Fruit fly (Drosophila melanogaster): ENCODE results near the gene P58IPK.

P58IPK gene

dm6 chr3R:9630633-9631095 lies 43.9 kb downstream of the P58IPK start, which contains the start of gene Calr:
Gene Calr, minus strand, starts transcription at chr3R:9630851.
- no peak for TF ChIP-seq CG6808 (GFP tag; optimal IDR thresholded peaks at IDR 0.05)
- TF ChIP-seq CG8119 (GFP tag; IDR thresholded peaks at IDR 0.05): no peak
- no peak for TF ChIP-seq Smox (GFP tag; optimal IDR thresholded peaks at IDR 0.05)
- no peak for TF ChIP-seq CG3919 (GFP tag; optimal IDR thresholded peaks at IDR 0.05)
- TF ChIP-seq CG6276 (GFP tag; optimal IDR thresholded peaks at IDR 0.05): no peak
- no peak for TF ChIP-seq CG6163 (GFP tag; IDR thresholded peaks at IDR 0.05)
- TF ChIP-seq CG7368 (GFP tag; optimal IDR thresholded peaks at IDR 0.05): peak; percentile 2
- no peak for TF ChIP-seq CG1621 (tag; optimal IDR thresholded peaks at IDR 0.05)
- peak; percentile 84 for TF ChIP-seq fkh (GFP tag; optimal IDR thresholded peaks at IDR 0.05)
- TF ChIP-seq CG34406 (GFP tag; optimal IDR thresholded peaks at IDR 0.05): no peak
- TF ChIP-seq CG3032 (tag; optimal IDR thresholded peaks at IDR 0.05): peak; percentile 4
- TF ChIP-seq net (GFP tag; optimal IDR thresholded peaks at IDR 0.05): no peak
- TF ChIP-seq Blimp-1 (GFP tag; optimal IDR thresholded peaks at IDR 0.05): no peak
- no peak for TF ChIP-seq acj6 (GFP tag; optimal IDR thresholded peaks at IDR 0.05)
- no peak for TF ChIP-seq CG11762 (GFP tag; optimal IDR thresholded peaks at IDR 0.05; ENCODE audit: insufficient read depth)
- no peak for TF ChIP-seq dac (GFP tag; optimal IDR thresholded peaks at IDR 0.05)
- no peak for TF ChIP-seq CG9139 (GFP tag; optimal IDR thresholded peaks at IDR 0.05)
- no peak for TF ChIP-seq Gug (GFP tag; IDR thresholded peaks at IDR 0.05)
- no peak for TF ChIP-seq CG6792 (GFP tag; optimal IDR thresholded peaks at IDR 0.05)
- TF ChIP-seq cyc (GFP tag; optimal IDR thresholded peaks at IDR 0.05): no peak
- peak; percentile 85 for TF ChIP-seq CG6854 (GFP tag; optimal IDR thresholded peaks at IDR 0.05)
- TF ChIP-seq topi (GFP tag; optimal IDR thresholded peaks at IDR 0.05): peak; percentile 33
- peak; percentile 47 for TF ChIP-seq esn (GFP tag; optimal IDR thresholded peaks at IDR 0.05)
- TF ChIP-seq OdsH (GFP tag; optimal IDR thresholded peaks at IDR 0.05): no peak
- TF ChIP-seq Eip75B (GFP tag; optimal IDR thresholded peaks at IDR 0.05): peak; percentile 57
- no peak for TF ChIP-seq fd59A (GFP tag; optimal IDR thresholded peaks at IDR 0.05)
- no peak for TF ChIP-seq CG10669 (GFP tag; optimal IDR thresholded peaks at IDR 0.05)
- TF ChIP-seq vri (GFP tag; optimal IDR thresholded peaks at IDR 0.05): peak; percentile 60
- no peak for TF ChIP-seq Lpt (GFP tag; optimal IDR thresholded peaks at IDR 0.05)
- TF ChIP-seq CG10631 (GFP tag; optimal IDR thresholded peaks at IDR 0.05): no peak
- no peak for TF ChIP-seq achi (GFP tag; optimal IDR thresholded peaks at IDR 0.05)
- no peak for TF ChIP-seq spab (GFP tag; optimal IDR thresholded peaks at IDR 0.05)
- TF ChIP-seq Sox102F (GFP tag; optimal IDR thresholded peaks at IDR 0.05): no peak
- peak; percentile 50 for TF ChIP-seq Eip93F (GFP tag; optimal IDR thresholded peaks at IDR 0.05)
- no peak for TF ChIP-seq Hr38 (GFP tag; optimal IDR thresholded peaks at IDR 0.05)
- TF ChIP-seq CG16779 (tag; optimal IDR thresholded peaks at IDR 0.05): no peak
- no peak for TF ChIP-seq salr (GFP tag; optimal IDR thresholded peaks at IDR 0.05)
- TF ChIP-seq Eip78C (GFP tag): peak; percentile 87
- TF ChIP-seq Hr4 (GFP tag; optimal IDR thresholded peaks at IDR 0.05): no peak
- peak; percentile 89 for TF ChIP-seq svp (GFP tag)
- no peak for TF ChIP-seq CG15336 (GFP tag; IDR thresholded peaks at IDR 0.05)

DNA sequence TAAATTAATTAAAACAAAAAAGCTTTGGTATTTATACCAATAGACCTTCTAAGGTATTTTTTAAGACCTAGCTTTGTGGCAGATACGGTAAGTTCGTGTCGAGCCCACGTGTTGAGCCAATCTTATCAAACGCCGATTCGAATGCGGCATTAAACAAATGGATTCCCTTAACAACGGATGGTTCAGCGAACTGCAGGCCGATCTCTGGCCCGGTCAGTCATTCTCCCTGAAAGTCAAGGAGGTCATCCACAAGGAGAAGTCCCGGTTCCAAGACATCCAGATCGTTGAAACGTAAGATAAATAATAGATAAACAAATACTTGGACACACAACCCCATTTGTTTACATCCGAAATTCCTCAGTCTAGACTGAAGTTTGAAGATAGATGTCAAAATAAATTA lies 44.8 kb downstream of the P58IPK start, which contains the start of gene SpdS:
Gene SpdS (plus strand): TSS at position 78 of the 400 bp plus-strand sequence.
- TF ChIP-seq Sox14 (GFP tag; optimal IDR thresholded peaks at IDR 0.05) (no peak), dsx (GFP tag; optimal IDR thresholded peaks at IDR 0.05; ENCODE audit: poor library complexity, severe bottlenecking) (no peak), fkh (GFP tag; optimal IDR thresholded peaks at IDR 0.05) (peak; percentile 80), CG1621 (tag; optimal IDR thresholded peaks at IDR 0.05) (no peak), fd59A (GFP tag; optimal IDR thresholded peaks at IDR 0.05) (no peak), CG4318 (GFP tag; optimal IDR thresholded peaks at IDR 0.05) (no peak)
